Fruit fly (Drosophila melanogaster) S2 (cell line): Measurements from ENCODE around the gene CG31415.

Experiments
- CG8478 ChIP-seq: fragments of >200 bp; optimal IDR thresholded peaks from 2 replicates; lab custom pipeline; 2018
- CTCF ChIP-seq, 2 experiments: fragments of >200 bp; optimal IDR thresholded peaks; 2 replicates each; lab custom pipeline; 2018

DNA sequence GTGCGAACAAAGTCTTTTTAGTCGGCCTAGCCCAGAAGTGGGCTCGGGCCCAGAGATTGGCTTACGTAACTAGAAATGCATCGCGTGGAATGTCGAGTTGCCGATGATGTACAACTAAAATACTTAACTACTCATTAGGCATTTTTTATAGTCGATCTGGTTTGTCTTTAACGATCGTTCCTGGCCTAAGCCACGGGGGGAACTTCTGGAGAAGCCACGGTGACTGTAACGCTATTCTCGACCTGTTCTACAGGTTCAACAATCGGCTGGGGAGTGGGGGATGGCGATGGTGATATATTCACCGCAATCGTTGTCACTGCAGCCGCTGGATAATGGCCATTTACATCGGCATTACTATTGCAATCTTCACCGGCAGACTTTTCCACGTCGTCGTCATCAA lies 3.0 kb downstream of the CG31415 start, which contains the start of gene CG34409:
- TF ChIP-seq CTCF (optimal IDR thresholded peaks at IDR 0.05; lab: Kevin White, UChicago) (no peak), CG8478 (no peak)
